Fruit fly (Drosophila melanogaster): ENCODE data around the gene CG34174.

The CG34174 gene

dm6 chr2L:2164520-2165237 lies 49.4 kb upstream of the CG34174 start (continued):
- TF ChIP-seq sens (GFP tag) = peak; percentile 95
- TF ChIP-seq CG18764 (GFP tag; optimal IDR thresholded peaks at IDR 0.05) = peak; percentile 50
- TF ChIP-seq HLHmδ (GFP tag; optimal IDR thresholded peaks at IDR 0.05) = no peak
- TF ChIP-seq Med (GFP tag) = peak; percentile 81
- no peak for TF ChIP-seq CG34224 (GFP tag; IDR thresholded peaks at IDR 0.05; ENCODE audit: partially characterized antibody)
- TF ChIP-seq Ssrp (tag; optimal IDR thresholded peaks at IDR 0.05) = peak; percentile 63
- no peak for TF ChIP-seq CG11247 (GFP tag; IDR thresholded peaks at IDR 0.05)
- TF ChIP-seq btn (GFP tag; optimal IDR thresholded peaks at IDR 0.05) = peak; percentile 70
- TF ChIP-seq ci (GFP tag; IDR thresholded peaks at IDR 0.05) = 0 out of 3 replicates have a peak, but pooled peaks have one; percentile 13
- peak; percentile 65 for TF ChIP-seq CG7271 (tag; optimal IDR thresholded peaks at IDR 0.05)
- no peak for TF ChIP-seq CG14860 (GFP tag; IDR thresholded peaks at IDR 0.05; ENCODE audit: partially characterized antibody)
- TF ChIP-seq CG6765 (GFP tag; optimal IDR thresholded peaks at IDR 0.05) = no peak
- TF ChIP-seq grn (GFP tag; optimal IDR thresholded peaks at IDR 0.05) = peak; percentile 42
- peak in 1 of 2 experiments; percentile 7 for TF ChIP-seq Eip74EF (GFP tag; optimal IDR thresholded peaks at IDR 0.05)
- TF ChIP-seq rib (GFP tag; IDR thresholded peaks at IDR 0.05) = no peak
- no peak for TF ChIP-seq fu2 (GFP tag; optimal IDR thresholded peaks at IDR 0.05)
- peak; percentile 54 for TF ChIP-seq her (GFP tag; optimal IDR thresholded peaks at IDR 0.05)
- peak; percentile 16 for TF ChIP-seq CG4328 (GFP tag; optimal IDR thresholded peaks at IDR 0.05)
- TF ChIP-seq CG6254 (GFP tag; optimal IDR thresholded peaks at IDR 0.05) = peak; percentile 72
- peak; percentile 89 for TF ChIP-seq CG9727 (GFP tag; optimal IDR thresholded peaks at IDR 0.05)
- peak; percentile 43; the same call in 1 of the 2 replicates for TF ChIP-seq E2f1 (GFP tag; IDR thresholded peaks at IDR 0.05)
- TF ChIP-seq dmrt11E (tag; optimal IDR thresholded peaks at IDR 0.05) = peak; percentile 93
- TF ChIP-seq CG18476 (GFP tag; optimal IDR thresholded peaks at IDR 0.05) = peak; percentile 47
- TF ChIP-seq Elba2 (GFP tag; optimal IDR thresholded peaks at IDR 0.05) = peak; percentile 77
- 0 out of 2 replicates have a peak, but pooled peaks have one; percentile 13 for TF ChIP-seq sob (GFP tag; IDR thresholded peaks at IDR 0.05)
- TF ChIP-seq gcm2 (GFP tag; optimal IDR thresholded peaks at IDR 0.05) = peak; percentile 17
- no peak for TF ChIP-seq Gsc (GFP tag; IDR thresholded peaks at IDR 0.05)
- no peak for TF ChIP-seq Dbx (GFP tag; IDR thresholded peaks at IDR 0.05)
- TF ChIP-seq chif (GFP tag; optimal IDR thresholded peaks at IDR 0.05) = peak; percentile 46 to 85
- TF ChIP-seq Sry-β (GFP tag; optimal IDR thresholded peaks at IDR 0.05) = peak; percentile 53
- peak; percentile 86 for TF ChIP-seq dan (GFP tag; IDR thresholded peaks at IDR 0.05)
- peak; percentile 92 for TF ChIP-seq ara (GFP tag; IDR thresholded peaks at IDR 0.05)
- TF ChIP-seq zfh1 (GFP tag; IDR thresholded peaks at IDR 0.05) = peak; percentile 87
- TF ChIP-seq CG7928 (GFP tag; optimal IDR thresholded peaks at IDR 0.05) = no peak
- peak; percentile 91 for TF ChIP-seq CG10959 (GFP tag; IDR thresholded peaks at IDR 0.05)
- no peak for TF ChIP-seq CG11085 (GFP tag; IDR thresholded peaks at IDR 0.05)
- peak; percentile 50 for TF ChIP-seq CG2875 (GFP tag; optimal IDR thresholded peaks at IDR 0.05)
- peak; percentile 96 for TF ChIP-seq CG15696 (tag; optimal IDR thresholded peaks at IDR 0.05)
- TF ChIP-seq dati (GFP tag; IDR thresholded peaks at IDR 0.05) = 0 out of 2 replicates have a peak, but pooled peaks have one; percentile 44
- no peak for TF ChIP-seq Bgb (GFP tag; IDR thresholded peaks at IDR 0.05; ENCODE audit: partially characterized antibody)
- peak; percentile 93 for TF ChIP-seq CG4404 (GFP tag; IDR thresholded peaks at IDR 0.05)
- peak; percentile 31; the same call in 1 of the 2 replicates for TF ChIP-seq CG32532 (GFP tag; IDR thresholded peaks at IDR 0.05)
- TF ChIP-seq CG8765 (GFP tag; IDR thresholded peaks at IDR 0.05) = peak; percentile 93
- peak; percentile 58 for TF ChIP-seq org-1 (GFP tag; optimal IDR thresholded peaks at IDR 0.05)
- TF ChIP-seq dysf (GFP tag; IDR thresholded peaks at IDR 0.05) = 0 out of 3 replicates have a peak, but pooled peaks have one; percentile 26
- TF ChIP-seq CG11093 (GFP tag; IDR thresholded peaks at IDR 0.05) = peak; percentile 54; the same call in 1 of the 3 replicates

All from whole organism, embryonic.